Worm (Caenorhabditis elegans) whole organism, L1 larva: ENCODE data around the gene sel-9.
A peak's percentile ranks its signal among the peaks of the same experiment; 100 is the strongest.

Experiments
- C04F5.9 ChIP-seq: sonication (generic microtip); optimal IDR thresholded peaks from 2 replicates; lab custom pipeline; 2016; ENCODE audit warnings: missing genetic modification characterization, missing compliant biosample characterization
- aha-1 ChIP-seq: fragments of 150-350 bp; optimal IDR thresholded peaks from 2 replicates; lab custom pipeline; 2014; ENCODE audit warnings: missing biosample characterization, missing genetic modification characterization
- alr-1 ChIP-seq: fragments of 200-800 bp; sonication (Bioruptor generic); optimal IDR thresholded peaks from 2 replicates; lab custom pipeline; 2018; ENCODE audit warnings: borderline replicate concordance, mild to moderate bottlenecking, missing genetic modification characterization, missing compliant biosample characterization
- ama-1 ChIP-seq: fragments of 150-350 bp; optimal IDR thresholded peaks from 2 replicates; lab custom pipeline; 2014
- ceh-8 ChIP-seq: fragments of 200-800 bp; sonication (Bioruptor generic); optimal IDR thresholded peaks from 2 replicates; lab custom pipeline; 2018; ENCODE audit warnings: mild to moderate bottlenecking, missing genetic modification characterization, moderate library complexity, missing compliant biosample characterization
- dpl-1 ChIP-seq, 3 experiments: fragments of 150-350 bp in 2 of 3; sonication (generic microtip) in 1 of 3; optimal IDR thresholded peaks; 2 replicates each; lab custom pipeline; 2014 to 2017; ENCODE audit warnings: missing biosample characterization in 3 of 3, missing genetic modification characterization in 3 of 3, missing genetic modification reagents in 3 of 3
- dsc-1 ChIP-seq: sonication (generic microtip); optimal IDR thresholded peaks from 2 replicates; lab custom pipeline; 2016; ENCODE audit warnings: mild to moderate bottlenecking, missing genetic modification characterization, missing compliant biosample characterization
- egl-27 ChIP-seq, 2 experiments: fragments of 150-350 bp in 1 of 2; sonication (generic microtip); optimal IDR thresholded peaks; 3 replicates each; lab custom pipeline; 2017 to 2018; ENCODE audit warnings: missing biosample characterization in 2 of 2, missing genetic modification characterization in 2 of 2, missing genetic modification reagents in 2 of 2
- ets-5 ChIP-seq: fragments of 200-800 bp; sonication (Bioruptor generic); IDR thresholded peaks from 2 replicates; pipeline ENCODE4 v1.3.6; 2022; ENCODE audit warnings: missing genetic modification characterization, missing compliant biosample characterization
- hlh-4 ChIP-seq: sonication (generic microtip); optimal IDR thresholded peaks from 2 replicates; lab custom pipeline; 2016; ENCODE audit warnings: mild to moderate bottlenecking, missing genetic modification characterization, missing compliant biosample characterization
- irx-1 ChIP-seq: sonication (generic microtip); optimal IDR thresholded peaks from 2 replicates; lab custom pipeline; 2016; ENCODE audit warnings: missing genetic modification characterization, missing compliant biosample characterization
- isw-1 ChIP-seq: fragments of 200-800 bp; sonication (Bioruptor generic); IDR thresholded peaks from 2 replicates; pipeline ENCODE4 v1.3.6; 2022; ENCODE audit warnings: missing genetic modification characterization, missing compliant biosample characterization
- jun-1 ChIP-seq: fragments of 150-350 bp; optimal IDR thresholded peaks from 2 replicates; lab custom pipeline; 2014; ENCODE audit warnings: missing biosample characterization, missing genetic modification reagents, missing genetic modification characterization
- lin-13 ChIP-seq: fragments of 150-350 bp; optimal IDR thresholded peaks from 2 replicates; lab custom pipeline; 2014; ENCODE audit warnings: missing biosample characterization, missing genetic modification reagents, missing genetic modification characterization
- lin-14 ChIP-seq: fragments of 200-800 bp; sonication (Bioruptor generic); optimal IDR thresholded peaks from 2 replicates; lab custom pipeline; 2018; ENCODE audit warnings: mild to moderate bottlenecking, missing genetic modification characterization, moderate library complexity, missing compliant biosample characterization
- lin-35 ChIP-seq, 2 experiments: fragments of 150-350 bp; optimal IDR thresholded peaks; 2 replicates each; lab custom pipeline; 2014; ENCODE audit warnings: missing biosample characterization in 2 of 2, missing genetic modification characterization in 2 of 2, missing genetic modification reagents in 2 of 2
- lsy-2 ChIP-seq, 2 experiments: fragments of 150-350 bp; optimal IDR thresholded peaks; 2 replicates each; lab custom pipeline; 2014; ENCODE audit warnings: missing biosample characterization in 2 of 2, missing genetic modification characterization in 2 of 2
- mab-9 ChIP-seq: fragments of 200-800 bp; sonication (Bioruptor generic); IDR thresholded peaks from 2 replicates; pipeline ENCODE4 v1.3.6; 2022; ENCODE audit warnings: missing genetic modification reagents, missing genetic modification characterization, missing compliant biosample characterization
- mdl-1 ChIP-seq, 2 experiments: fragments of 150-350 bp; optimal IDR thresholded peaks; 2 replicates each; lab custom pipeline; 2014 to 2017; ENCODE audit warnings: missing biosample characterization in 2 of 2, missing genetic modification characterization in 2 of 2, inconsistent platforms in 1 of 2
- mef-2 ChIP-seq: fragments of 150-350 bp; optimal IDR thresholded peaks from 2 replicates; lab custom pipeline; 2014; ENCODE audit warnings: missing biosample characterization, missing genetic modification characterization
- mep-1 ChIP-seq: fragments of 150-350 bp; optimal IDR thresholded peaks from 2 replicates; lab custom pipeline; 2014; ENCODE audit warnings: missing biosample characterization, missing genetic modification characterization
- nhr-20 ChIP-seq: sonication (generic microtip); optimal IDR thresholded peaks from 2 replicates; lab custom pipeline; 2016; ENCODE audit warnings: mild to moderate bottlenecking, missing genetic modification characterization, missing compliant biosample characterization
- nhr-76 ChIP-seq: sonication (generic microtip); optimal IDR thresholded peaks from 2 replicates; lab custom pipeline; 2017; ENCODE audit warnings: missing biosample characterization, missing genetic modification characterization
- nhr-77 ChIP-seq: fragments of 150-350 bp; optimal IDR thresholded peaks from 2 replicates; lab custom pipeline; 2014; ENCODE audit warnings: missing biosample characterization, missing genetic modification characterization
- nhr-85 ChIP-seq: sonication (generic microtip); peaks from one replicate; lab custom pipeline; 2016; ENCODE audit warnings: missing genetic modification characterization, inconsistent platforms, missing compliant biosample characterization
- nhr-90 ChIP-seq: sonication (generic microtip); optimal IDR thresholded peaks from 2 replicates; lab custom pipeline; 2016; ENCODE audit warnings: mild to moderate bottlenecking, missing genetic modification characterization, missing compliant biosample characterization; ENCODE audit not compliant: poor library complexity
- pax-3 ChIP-seq: fragments of 200-800 bp; sonication (Bioruptor generic); optimal IDR thresholded peaks from 2 replicates; lab custom pipeline; 2018; ENCODE audit warnings: mild to moderate bottlenecking, missing genetic modification characterization, moderate library complexity, missing compliant biosample characterization
- snpc-4 ChIP-seq: fragments of 150-350 bp; optimal IDR thresholded peaks from 2 replicates; lab custom pipeline; 2014; ENCODE audit warnings: missing biosample characterization, missing genetic modification characterization
- sptf-1 ChIP-seq: fragments of 150-350 bp; optimal IDR thresholded peaks from 2 replicates; lab custom pipeline; 2014; ENCODE audit warnings: missing biosample characterization, missing genetic modification characterization
- tlp-1 ChIP-seq: fragments of 150-350 bp; optimal IDR thresholded peaks from 2 replicates; lab custom pipeline; 2014; ENCODE audit warnings: missing biosample characterization, missing genetic modification characterization
- unc-62 ChIP-seq: fragments of 150-350 bp; optimal IDR thresholded peaks from 2 replicates; lab custom pipeline; 2014; ENCODE audit warnings: missing biosample characterization, missing genetic modification reagents, missing genetic modification characterization
- unc-86 ChIP-seq: sonication (generic microtip); optimal IDR thresholded peaks from 2 replicates; lab custom pipeline; 2016; ENCODE audit warnings: missing genetic modification characterization, missing compliant biosample characterization
- unc-98 ChIP-seq: fragments of 200-800 bp; sonication (Bioruptor generic); IDR thresholded peaks from 2 replicates; pipeline ENCODE4 v1.3.6; 2022; ENCODE audit warnings: missing genetic modification characterization, missing compliant biosample characterization
- zag-1 ChIP-seq: fragments of 150-350 bp; optimal IDR thresholded peaks from 2 replicates; lab custom pipeline; 2014; ENCODE audit warnings: missing biosample characterization, missing genetic modification characterization
- ztf-4 ChIP-seq: fragments of 150-350 bp; optimal IDR thresholded peaks from 2 replicates; lab custom pipeline; 2014; ENCODE audit warnings: missing biosample characterization, missing genetic modification characterization

Gene sel-9

DNA sequence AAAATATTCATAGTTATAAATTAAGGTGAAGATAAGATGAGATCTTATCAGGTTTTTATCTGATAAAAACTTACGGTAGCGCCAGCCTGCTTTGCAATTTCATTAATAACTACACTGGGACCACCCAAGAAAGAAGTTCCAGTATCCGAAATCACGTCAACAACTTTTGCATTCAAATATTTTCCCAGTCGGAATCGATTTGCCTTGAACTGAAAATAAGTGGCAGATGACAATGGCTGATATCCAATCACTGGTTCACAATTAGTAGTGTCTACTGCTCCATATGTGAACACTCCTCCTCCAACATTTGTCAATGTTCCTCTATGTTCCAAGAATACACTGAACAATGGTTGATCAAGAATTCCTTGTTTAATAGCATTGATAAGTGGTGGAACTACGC, 36.1 kb downstream of the sel-9 start, which contains the start of gene F21F8.5:
F21F8.5 (minus strand) TSS at position 101 of the 400 bp plus-strand sequence.
- TF ChIP-seq lin-13 (GFP tag; lab: Kevin White, UChicago) (no peak), nhr-90 (tag; lab: Kevin White, UChicago) (no peak), irx-1 (tag; lab: Kevin White, UChicago) (no peak), nhr-20 (tag; lab: Kevin White, UChicago) (no peak), pax-3 (tag; lab: Kevin White, UChicago) (no peak), isw-1 (GFP tag; lab: Robert Waterston, UW) (no peak), C04F5.9 (tag; lab: Kevin White, UChicago) (no peak), nhr-85 (tag; lab: Kevin White, UChicago) (no peak), tlp-1 (tag; lab: Kevin White, UChicago) (no peak), nhr-77 (tag; lab: Kevin White, UChicago) (no peak), mdl-1 (tag; optimal IDR thresholded peaks at IDR 0.05; lab: Kevin White, UChicago) (no peak), snpc-4 (tag; lab: Kevin White, UChicago) (no peak)
- TF ChIP-seq, all 84 proteins: peak for 0

DNA sequence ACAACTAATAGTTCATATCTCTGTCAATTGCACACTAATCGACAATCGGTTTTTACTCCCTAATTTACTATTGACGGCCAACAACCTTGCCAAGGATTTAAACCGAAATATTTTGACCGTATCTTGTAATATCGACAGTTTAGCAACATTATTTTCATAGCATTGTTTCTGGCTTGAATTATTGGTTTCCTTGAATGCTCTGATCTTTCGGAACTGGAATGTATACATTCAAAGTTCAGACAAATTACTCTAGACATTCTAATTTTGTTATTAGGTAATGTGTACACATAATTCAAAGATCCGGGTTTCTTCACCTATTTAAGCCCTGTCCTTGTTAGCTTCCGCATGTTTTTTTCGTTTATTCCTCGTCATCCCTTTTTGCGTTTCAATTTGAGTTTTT, 38.4 kb downstream of the sel-9 start, which contains the start of gene C16D9.9:
C16D9.9 (plus strand) TSS at position 301 of the 400 bp plus-strand sequence.
- TF ChIP-seq lin-35 (GFP tag; optimal IDR thresholded peaks at IDR 0.05; lab: Kevin White, UChicago) (no peak), nhr-77 (tag; lab: Kevin White, UChicago) (no peak), mep-1 (tag; lab: Kevin White, UChicago) (no peak), dsc-1 (tag; lab: Kevin White, UChicago) (no peak), zag-1 (tag; lab: Kevin White, UChicago) (no peak), hlh-4 (tag; lab: Kevin White, UChicago) (no peak), unc-86 (tag; lab: Kevin White, UChicago) (no peak)

DNA sequence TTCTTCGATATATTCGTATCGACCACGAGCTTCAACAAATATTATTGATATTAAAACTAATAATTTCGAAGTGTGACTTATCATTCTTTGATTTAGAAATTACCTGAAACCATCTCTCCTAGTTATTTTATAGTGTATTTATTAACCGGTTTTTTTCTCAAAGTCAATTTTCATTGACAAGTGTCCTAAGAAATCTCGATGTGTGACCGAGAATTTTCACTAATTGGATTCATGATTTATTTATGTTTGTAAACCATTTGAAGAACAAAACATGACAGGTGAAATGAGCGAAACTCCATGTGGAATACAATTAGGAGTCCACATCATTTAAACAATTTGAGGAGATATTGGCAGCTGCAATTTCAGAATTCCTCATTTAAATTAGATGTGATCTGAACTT, 38.9 kb downstream of the sel-9 start, which contains the start of gene C16D9.8:
C16D9.8 (minus strand) TSS at position 101 of the 400 bp plus-strand sequence.
- peak; percentile 56 for TF ChIP-seq hlh-4 (tag; lab: Kevin White, UChicago)
- TF ChIP-seq lsy-2 (tag; optimal IDR thresholded peaks at IDR 0.05; lab: Kevin White, UChicago) = no peak
- TF ChIP-seq unc-86 (tag; lab: Kevin White, UChicago) = no peak

DNA sequence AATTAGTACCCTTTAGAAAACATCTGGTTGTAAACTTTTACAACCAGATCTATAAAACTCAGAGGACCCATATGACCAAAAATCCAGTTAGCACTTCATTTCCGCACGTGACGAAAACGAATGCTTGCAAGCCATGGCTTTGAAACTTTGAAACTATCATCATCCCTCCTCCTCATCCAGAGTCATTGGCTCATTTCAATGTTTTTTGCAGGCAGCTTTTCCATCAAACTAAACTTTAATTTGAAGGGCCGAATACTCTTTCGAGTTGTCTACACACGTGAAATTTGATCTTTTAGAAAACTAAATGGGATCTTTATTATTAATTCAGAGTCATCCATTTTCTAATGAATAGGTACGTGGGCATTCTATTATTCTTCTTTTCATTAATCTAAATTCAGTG, 40.2 kb downstream of the sel-9 start:
- TF ChIP-seq alr-1 (tag; lab: Kevin White, UChicago) (no peak), C04F5.9 (tag; lab: Kevin White, UChicago) (no peak), nhr-76 (tag; lab: Kevin White, UChicago) (no peak), lin-14 (GFP tag; lab: Kevin White, UChicago) (peak; percentile 13), aha-1 (tag; lab: Kevin White, UChicago) (no peak)

DNA sequence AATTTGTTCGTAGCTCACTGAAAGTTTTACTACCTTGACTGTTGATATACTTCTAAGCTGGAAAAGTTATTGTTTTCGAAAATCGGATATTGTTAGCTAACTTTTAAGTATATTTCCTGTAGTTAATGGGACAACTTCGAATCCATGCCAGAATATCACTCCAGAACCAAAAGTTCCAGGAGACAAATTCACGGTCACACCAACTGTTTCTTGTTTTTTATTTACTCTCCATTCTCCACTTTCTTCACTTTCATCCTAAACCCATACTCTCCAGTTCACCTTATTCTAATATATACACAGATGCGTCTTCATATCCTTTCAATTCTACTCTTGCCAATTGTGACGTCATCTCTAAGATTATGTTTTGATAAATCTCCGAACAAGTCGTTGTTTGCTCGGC, 43.4 kb downstream of the sel-9 start, which contains the start of gene C16D9.1:
C16D9.1 (plus strand) TSS at position 301 of the 400 bp plus-strand sequence.
- no peak for TF ChIP-seq ceh-8
- no peak for TF ChIP-seq jun-1 (tag; lab: Kevin White, UChicago)
- no peak for TF ChIP-seq lsy-2 (tag; optimal IDR thresholded peaks at IDR 0.05; lab: Kevin White, UChicago)
- TF ChIP-seq irx-1 (tag; lab: Kevin White, UChicago) = no peak
- TF ChIP-seq dpl-1 (GFP tag; optimal IDR thresholded peaks at IDR 0.05; lab: Kevin White, UChicago) = no peak
- no peak for TF ChIP-seq mab-9
- no peak for TF ChIP-seq mep-1 (tag; lab: Kevin White, UChicago)
- no peak for TF ChIP-seq snpc-4 (tag; lab: Kevin White, UChicago)
- no peak for TF ChIP-seq ztf-4 (tag; lab: Kevin White, UChicago)
- no peak for TF ChIP-seq ets-5 (GFP tag; lab: Robert Waterston, UW)
- TF ChIP-seq mef-2 (tag; lab: Kevin White, UChicago) = no peak
- no peak for TF ChIP-seq unc-98 (GFP tag; lab: Robert Waterston, UW)
- TF ChIP-seq zag-1 (tag; lab: Kevin White, UChicago) = no peak
- no peak for TF ChIP-seq sptf-1 (tag; lab: Kevin White, UChicago)
- TF ChIP-seq egl-27 (tag; optimal IDR thresholded peaks at IDR 0.05; lab: Kevin White, UChicago) = no peak
- no peak for TF ChIP-seq unc-62 (GFP tag; lab: Kevin White, UChicago)
- TF ChIP-seq nhr-20 (tag; lab: Kevin White, UChicago) = no peak
- no peak for TF ChIP-seq ama-1 (lab: Kevin White, UChicago)
- TF ChIP-seq, all 84 proteins: peak for 0
